Fruit fly (Drosophila melanogaster) S2 (cell line): ENCODE data around the gene CG14854.

ENCODE experiments used
- CG8478 ChIP-seq: fragments of >200 bp; optimal IDR thresholded peaks from 2 replicates; lab custom pipeline; 2018
- CTCF ChIP-seq, 2 experiments: fragments of >200 bp; optimal IDR thresholded peaks; 2 replicates each; lab custom pipeline; 2018

- TF ChIP-seq CTCF (optimal IDR thresholded peaks at IDR 0.05; lab: Kevin White, UChicago): no peak
- TF ChIP-seq CG8478 (lab: Kevin White, UChicago): no peak
Measured at dm6 chr3R:14589483-14589882, 29.6 kb upstream of the CG14854 start.
